Worm (Caenorhabditis elegans): ENCODE results near the gene R148.3.

DNA sequence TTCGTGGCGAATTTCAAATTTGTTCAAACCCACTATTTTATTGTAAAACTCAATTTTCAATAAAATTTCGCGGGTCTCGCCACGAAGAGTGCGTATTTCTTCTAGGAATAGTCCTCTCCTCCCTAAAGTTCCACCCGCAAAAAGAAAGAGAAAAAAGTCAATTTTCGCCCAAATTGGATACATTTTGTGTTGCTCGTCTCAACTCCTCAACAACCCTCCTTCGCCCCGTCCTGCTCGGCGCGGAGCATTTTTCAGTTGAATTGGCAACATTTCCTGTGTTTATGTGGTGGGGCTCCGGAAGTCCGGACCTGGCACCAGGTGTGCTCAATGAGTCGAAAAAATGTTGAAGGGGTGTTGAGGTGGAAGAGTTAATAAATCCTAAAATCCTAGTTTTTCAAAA is 37.0 kb upstream of the R148.3 start:
- TF ChIP-seq elt-3 (tag; optimal IDR thresholded peaks at IDR 0.05) (no peak), alr-1 (tag; optimal IDR thresholded peaks at IDR 0.05) (no peak), skn-1 (tag; optimal IDR thresholded peaks at IDR 0.05) (no peak), lsy-2 (tag; optimal IDR thresholded peaks at IDR 0.05) (no peak)

Data from whole organism, L2 larva.